Fruit fly (Drosophila melanogaster): ENCODE measurements around the gene CG7878.

Gene CG7878

DNA sequence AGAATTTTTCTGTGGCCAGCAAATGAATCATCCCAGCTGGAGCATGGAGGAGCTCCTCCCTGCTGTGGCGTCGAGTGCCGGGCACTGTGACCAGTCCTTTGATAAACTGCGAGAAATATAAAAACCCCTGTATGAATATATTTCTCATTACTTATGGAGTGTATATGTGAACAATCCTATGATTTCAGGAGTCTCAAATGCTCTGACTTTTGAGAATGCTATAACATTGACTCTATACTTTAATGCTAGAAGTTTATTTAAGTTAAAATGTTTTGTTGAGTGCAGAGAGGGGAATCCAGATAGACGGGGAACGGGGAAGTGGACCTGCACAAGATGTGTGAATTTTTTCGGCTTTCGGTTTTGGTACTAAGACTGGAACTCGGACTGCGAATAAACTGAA lies 19.6 kb downstream of the CG7878 start:
- TF ChIP-seq CG7368 (GFP tag; optimal IDR thresholded peaks at IDR 0.05): no peak
- TF ChIP-seq CG6792 (GFP tag; optimal IDR thresholded peaks at IDR 0.05): peak; percentile 25
- no peak for TF ChIP-seq ss (GFP tag; optimal IDR thresholded peaks at IDR 0.05)
- peak; percentile 54 for TF ChIP-seq achi (GFP tag; optimal IDR thresholded peaks at IDR 0.05)
- no peak for TF ChIP-seq net (GFP tag; optimal IDR thresholded peaks at IDR 0.05)
- no peak for TF ChIP-seq CG6808 (GFP tag; optimal IDR thresholded peaks at IDR 0.05)
- no peak for TF ChIP-seq CG16779 (tag; optimal IDR thresholded peaks at IDR 0.05)
- peak; percentile 46 for TF ChIP-seq CG10631 (GFP tag; optimal IDR thresholded peaks at IDR 0.05)
- peak; percentile 73 for TF ChIP-seq cyc (GFP tag; optimal IDR thresholded peaks at IDR 0.05)
- TF ChIP-seq CG10669 (GFP tag; optimal IDR thresholded peaks at IDR 0.05): peak; percentile 35
- TF ChIP-seq Sox15 (GFP tag; optimal IDR thresholded peaks at IDR 0.05): no peak
- TF ChIP-seq CG8319 (GFP tag; optimal IDR thresholded peaks at IDR 0.05): no peak
- TF ChIP-seq CG32006 (GFP tag; optimal IDR thresholded peaks at IDR 0.05): peak; percentile 3
- peak; percentile 44 for TF ChIP-seq acj6 (GFP tag; optimal IDR thresholded peaks at IDR 0.05)
- TF ChIP-seq fd59A (GFP tag; optimal IDR thresholded peaks at IDR 0.05): no peak
- peak; percentile 72 for TF ChIP-seq Sox14 (GFP tag; optimal IDR thresholded peaks at IDR 0.05)
- peak; percentile 80 for TF ChIP-seq Eip78C (GFP tag)
- TF ChIP-seq CG8632 (GFP tag; optimal IDR thresholded peaks at IDR 0.05): peak; percentile 11
- peak; percentile 83 for TF ChIP-seq svp (GFP tag)
- peak; percentile 23 for TF ChIP-seq Ets96B (tag; optimal IDR thresholded peaks at IDR 0.05)
- TF ChIP-seq Eip93F (GFP tag; optimal IDR thresholded peaks at IDR 0.05): peak; percentile 59
- no peak for TF ChIP-seq CG11294 (GFP tag; IDR thresholded peaks at IDR 0.05)
- peak; percentile 78 for TF ChIP-seq Hr39 (GFP tag; optimal IDR thresholded peaks at IDR 0.05)
- 0 out of 3 replicates have a peak, but pooled peaks have one; percentile 10 for TF ChIP-seq eg (GFP tag; IDR thresholded peaks at IDR 0.05)
- TF ChIP-seq CG11762 (GFP tag; optimal IDR thresholded peaks at IDR 0.05; ENCODE audit: insufficient read depth): no peak
- TF ChIP-seq CG4318 (GFP tag; optimal IDR thresholded peaks at IDR 0.05): no peak
- TF ChIP-seq CG8119 (GFP tag; IDR thresholded peaks at IDR 0.05): 0 out of 3 replicates have a peak, but pooled peaks have one; percentile 23
- TF ChIP-seq dsx (GFP tag; optimal IDR thresholded peaks at IDR 0.05; ENCODE audit: poor library complexity, severe bottlenecking): no peak
- peak; percentile 70 for TF ChIP-seq Sox102F (GFP tag; optimal IDR thresholded peaks at IDR 0.05)
- peak; percentile 13 for TF ChIP-seq spab (GFP tag; optimal IDR thresholded peaks at IDR 0.05)
- no peak for TF ChIP-seq Lpt (GFP tag; optimal IDR thresholded peaks at IDR 0.05)
- TF ChIP-seq CG3919 (GFP tag; optimal IDR thresholded peaks at IDR 0.05): peak; percentile 60
- peak in 1 of 2 experiments; percentile 29 for TF ChIP-seq salr (GFP tag; optimal IDR thresholded peaks at IDR 0.05)
- peak; percentile 80 for TF ChIP-seq esn (GFP tag; optimal IDR thresholded peaks at IDR 0.05)
- TF ChIP-seq Hr4 (GFP tag; optimal IDR thresholded peaks at IDR 0.05): no peak
- no peak for TF ChIP-seq Gug (GFP tag; IDR thresholded peaks at IDR 0.05)
- TF ChIP-seq CG9139 (GFP tag; optimal IDR thresholded peaks at IDR 0.05): no peak
- TF ChIP-seq Met (GFP tag; optimal IDR thresholded peaks at IDR 0.05): peak; percentile 85
- peak; percentile 12 for TF ChIP-seq CG11902 (GFP tag; optimal IDR thresholded peaks at IDR 0.05)
- peak; percentile 68 for TF ChIP-seq vri (GFP tag; optimal IDR thresholded peaks at IDR 0.05)
- peak; percentile 59 for TF ChIP-seq pdm3 (GFP tag; optimal IDR thresholded peaks at IDR 0.05)
- TF ChIP-seq CG3032 (tag; optimal IDR thresholded peaks at IDR 0.05): peak; percentile 31
- TF ChIP-seq topi (GFP tag; optimal IDR thresholded peaks at IDR 0.05): peak; percentile 74
- no peak for TF ChIP-seq Hr38 (GFP tag; optimal IDR thresholded peaks at IDR 0.05)
- 0 out of 2 replicates have a peak, but pooled peaks have one; percentile 24 for TF ChIP-seq CG15336 (GFP tag; IDR thresholded peaks at IDR 0.05)
- TF ChIP-seq fd85E (GFP tag; optimal IDR thresholded peaks at IDR 0.05): no peak
- peak; percentile 54 for TF ChIP-seq Ets21C (GFP tag; optimal IDR thresholded peaks at IDR 0.05)
- peak; percentile 76 for TF ChIP-seq Smox (GFP tag; optimal IDR thresholded peaks at IDR 0.05)
- TF ChIP-seq CG1621 (tag; optimal IDR thresholded peaks at IDR 0.05): no peak
- TF ChIP-seq Blimp-1 (GFP tag; optimal IDR thresholded peaks at IDR 0.05): peak; percentile 11
- TF ChIP-seq OdsH (GFP tag; optimal IDR thresholded peaks at IDR 0.05): peak; percentile 31
- no peak for TF ChIP-seq dac (GFP tag; optimal IDR thresholded peaks at IDR 0.05)
